Fruit fly (Drosophila melanogaster): ENCODE measurements around the gene CG14137.

The CG14137 gene

DNA sequence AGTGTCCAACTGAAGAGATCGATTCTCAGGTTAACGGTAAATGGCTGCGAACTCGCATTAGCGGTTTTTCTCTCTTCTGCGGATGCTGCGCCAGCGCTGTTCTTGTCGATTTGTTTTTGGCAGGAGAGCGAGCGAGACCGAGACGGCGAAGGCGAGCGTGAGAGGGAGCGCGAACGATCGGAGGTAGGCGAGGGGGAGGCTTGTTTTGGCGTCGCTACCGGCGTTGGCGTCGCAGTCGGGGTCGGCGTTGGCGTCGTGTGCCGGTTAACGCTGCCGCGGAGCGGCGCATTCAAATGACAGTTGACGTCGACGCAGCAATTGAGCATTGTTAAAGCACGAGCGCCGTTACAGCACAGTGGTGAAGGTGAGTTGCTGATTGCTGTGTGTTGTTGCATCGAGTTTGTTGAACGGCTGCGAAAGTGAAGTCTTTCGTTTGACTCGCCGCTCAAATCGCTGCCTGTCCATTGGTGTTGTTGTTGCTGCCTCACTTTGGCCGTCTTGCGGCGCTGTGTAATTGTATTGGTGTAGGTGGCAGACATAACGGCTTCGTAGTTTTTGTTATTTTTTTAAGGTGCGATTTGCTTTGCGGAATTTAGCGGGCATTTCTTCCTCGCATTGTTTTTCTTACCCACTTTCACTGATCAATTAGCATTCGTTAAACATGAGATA, 12.9 kb downstream of the CG14137 start (continued):
- TF ChIP-seq Mad (GFP tag; optimal IDR thresholded peaks at IDR 0.05) (no peak), Trl (optimal IDR thresholded peaks at IDR 0.05) (peak; percentile 39 to 55), Trl (GFP tag; optimal IDR thresholded peaks at IDR 0.05) (no peak), CG12659 (GFP tag; optimal IDR thresholded peaks at IDR 0.05) (no peak), CG12236 (GFP tag; optimal IDR thresholded peaks at IDR 0.05) (no peak), eve (GFP tag; optimal IDR thresholded peaks at IDR 0.05) (no peak), pho (GFP tag; optimal IDR thresholded peaks at IDR 0.05) (no peak), fru (optimal IDR thresholded peaks at IDR 0.05) (no peak), grn (GFP tag; optimal IDR thresholded peaks at IDR 0.05) (no peak), CG11456 (GFP tag; IDR thresholded peaks at IDR 0.05) (0 out of 3 replicates have a peak, but pooled peaks have one; percentile 56), br (optimal IDR thresholded peaks at IDR 0.05) (no peak), chif (GFP tag; optimal IDR thresholded peaks at IDR 0.05) (peak in 1 of 2 experiments; percentile 2), shn (GFP tag; optimal IDR thresholded peaks at IDR 0.05) (no peak), CG3726 (GFP tag; IDR thresholded peaks at IDR 0.05) (no peak), pzg (GFP tag; optimal IDR thresholded peaks at IDR 0.05) (no peak), CG31224 (GFP tag; IDR thresholded peaks at IDR 0.05) (no peak), CG9797 (GFP tag; optimal IDR thresholded peaks at IDR 0.05) (no peak), fd3F (GFP tag; optimal IDR thresholded peaks at IDR 0.05) (no peak), Dll (GFP tag; IDR thresholded peaks at IDR 0.05; ENCODE audit: partially characterized antibody) (peak; percentile 52; the same call in 3 of the 4 replicates), lbe (GFP tag; optimal IDR thresholded peaks at IDR 0.05) (no peak), ash1 (GFP tag; optimal IDR thresholded peaks at IDR 0.05) (no peak), dm (GFP tag; optimal IDR thresholded peaks at IDR 0.05) (no peak), CG4617 (GFP tag; optimal IDR thresholded peaks at IDR 0.05; ENCODE audit: borderline replicate concordance) (no peak), CG5180 (GFP tag; optimal IDR thresholded peaks at IDR 0.05) (no peak), Hr78 (GFP tag; optimal IDR thresholded peaks at IDR 0.05) (peak in 1 of 2 experiments; percentile 92), CG1233 (GFP tag; optimal IDR thresholded peaks at IDR 0.05) (no peak), Med (GFP tag) (peak; percentile 78), gro (GFP tag; optimal IDR thresholded peaks at IDR 0.05) (no peak), oc (tag; optimal IDR thresholded peaks at IDR 0.05) (peak; percentile 38), ERR (GFP tag; optimal IDR thresholded peaks at IDR 0.05) (no peak), ttk (GFP tag; IDR thresholded peaks at IDR 0.05) (no peak), trh (GFP tag; optimal IDR thresholded peaks at IDR 0.05) (no peak), Dp (GFP tag; optimal IDR thresholded peaks at IDR 0.05) (no peak), CG16813 (GFP tag; IDR thresholded peaks at IDR 0.05; ENCODE audit: partially characterized antibody) (peak; percentile 21; the same call in 1 of the 3 replicates), Opbp (GFP tag; IDR thresholded peaks at IDR 0.05; ENCODE audit: partially characterized antibody) (no peak), NFAT (GFP tag; IDR thresholded peaks at IDR 0.05) (no peak), CG6272 (GFP tag; IDR thresholded peaks at IDR 0.05) (no peak), peb (GFP tag; IDR thresholded peaks at IDR 0.05) (peak; percentile 46; the same call in 1 of the 2 replicates), CG12769 (tag; optimal IDR thresholded peaks at IDR 0.05) (peak; percentile 12), HLH4C (GFP tag; IDR thresholded peaks at IDR 0.05; ENCODE audit: partially characterized antibody) (peak; percentile 55; the same call in 2 of the 3 replicates), CG9609 (GFP tag; optimal IDR thresholded peaks at IDR 0.05) (no peak), Dfd (GFP tag; optimal IDR thresholded peaks at IDR 0.05) (no peak), CG8944 (GFP tag; optimal IDR thresholded peaks at IDR 0.05) (no peak), danr (GFP tag; IDR thresholded peaks at IDR 0.05) (no peak), D (optimal IDR thresholded peaks at IDR 0.05) (peak; percentile 68), D (GFP tag; optimal IDR thresholded peaks at IDR 0.05) (no peak), h (optimal IDR thresholded peaks at IDR 0.05) (no peak), ac (GFP tag; optimal IDR thresholded peaks at IDR 0.05) (no peak), CG10462 (GFP tag; optimal IDR thresholded peaks at IDR 0.05) (peak; percentile 56), odd (GFP tag; optimal IDR thresholded peaks at IDR 0.05) (peak; percentile 15), CG6765 (GFP tag; optimal IDR thresholded peaks at IDR 0.05) (no peak), Dek (tag; optimal IDR thresholded peaks at IDR 0.05) (no peak)

Data from whole organism, embryonic.